Worm (Caenorhabditis elegans) whole organism, young adult: ENCODE results near the gene tdpo-1.

Experiments used
- F22D6.2 ChIP-seq: sonication (generic microtip); optimal IDR thresholded peaks from 2 replicates; lab custom pipeline; 2016; ENCODE audit warnings: mild to moderate bottlenecking, missing genetic modification characterization, missing compliant biosample characterization
- F33H1.4 ChIP-seq: fragments of 200-800 bp; sonication (Bioruptor generic); IDR thresholded peaks from 2 replicates; pipeline ENCODE4 v1.3.6; 2022; ENCODE audit warnings: missing genetic modification reagents, missing genetic modification characterization, missing compliant biosample characterization
- T07F8.4 ChIP-seq: sonication (generic microtip); optimal IDR thresholded peaks from 2 replicates; lab custom pipeline; 2016; ENCODE audit warnings: mild to moderate bottlenecking, missing genetic modification characterization, moderate library complexity, missing compliant biosample characterization
- Y95B8A.8 ChIP-seq: fragments of 200-800 bp; sonication (Bioruptor generic); IDR thresholded peaks from 2 replicates; pipeline ENCODE4 v1.3.6; 2022; ENCODE audit warnings: missing genetic modification reagents, missing genetic modification characterization, missing compliant biosample characterization
- cebp-2 ChIP-seq: fragments of 200-800 bp; sonication (Bioruptor generic); IDR thresholded peaks from 2 replicates; pipeline ENCODE4 v1.3.6; 2022; ENCODE audit warnings: missing genetic modification characterization, missing compliant biosample characterization
- ceh-40 ChIP-seq: fragments of 200-800 bp; sonication (Bioruptor generic); IDR thresholded peaks from 2 replicates; pipeline ENCODE4 v1.3.6; 2022; ENCODE audit warnings: missing genetic modification characterization, missing compliant biosample characterization
- egl-18 ChIP-seq: fragments of 200-800 bp; sonication (Bioruptor generic); IDR thresholded peaks from 2 replicates; pipeline ENCODE4 v1.3.6; 2022; ENCODE audit warnings: missing genetic modification reagents, missing genetic modification characterization, missing compliant biosample characterization
- ets-4 ChIP-seq: fragments of 200-800 bp; sonication (Bioruptor generic); optimal IDR thresholded peaks from 2 replicates; lab custom pipeline; 2018; ENCODE audit warnings: mild to moderate bottlenecking, missing genetic modification characterization, missing compliant biosample characterization
- fkh-3 ChIP-seq: sonication (generic microtip); optimal IDR thresholded peaks from 2 replicates; lab custom pipeline; 2016; ENCODE audit warnings: mild to moderate bottlenecking, missing genetic modification characterization, missing compliant biosample characterization
- him-1 ChIP-seq: sonication (generic microtip); optimal IDR thresholded peaks from 2 replicates; lab custom pipeline; 2016; ENCODE audit warnings: missing genotype, missing genetic modification reagents, missing genetic modification characterization, missing compliant biosample characterization
- lag-1 ChIP-seq: fragments of 200-800 bp; sonication (Bioruptor generic); IDR thresholded peaks from 2 replicates; pipeline ENCODE4 v1.3.6; 2022; ENCODE audit warnings: missing genetic modification reagents, missing genetic modification characterization, missing compliant biosample characterization
- mxl-1 ChIP-seq: sonication (generic microtip); optimal IDR thresholded peaks from 2 replicates; lab custom pipeline; 2016; ENCODE audit warnings: missing genetic modification characterization, missing compliant biosample characterization
- snpc-3.4 ChIP-seq: sonication (generic microtip); optimal IDR thresholded peaks from 2 replicates; lab custom pipeline; 2017; ENCODE audit warnings: missing genetic modification characterization, mild to moderate bottlenecking, missing compliant biosample characterization, antibody characterized with exemption, moderate library complexity, missing genotype, missing genetic modification reagents
- ztf-6 ChIP-seq: fragments of 200-800 bp; sonication (Bioruptor generic); IDR thresholded peaks from 2 replicates; pipeline ENCODE4 v1.3.6; 2022; ENCODE audit warnings: missing genetic modification reagents, missing genetic modification characterization, missing compliant biosample characterization

- TF ChIP-seq him-1 (tag; lab: Kevin White, UChicago), result no peak
- no peak for TF ChIP-seq Y95B8A.8
- no peak for TF ChIP-seq F22D6.2 (tag; lab: Kevin White, UChicago)
- no peak for TF ChIP-seq ceh-40 (GFP tag; lab: Robert Waterston, UW)
- no peak for TF ChIP-seq lag-1 (GFP tag; lab: Robert Waterston, UW)
- no peak for TF ChIP-seq cebp-2 (GFP tag; lab: Robert Waterston, UW)
- TF ChIP-seq ets-4, result no peak
- no peak for TF ChIP-seq T07F8.4 (tag; lab: Kevin White, UChicago)
- no peak for TF ChIP-seq mxl-1
- no peak for TF ChIP-seq snpc-3.4 (tag; lab: Kevin White, UChicago)
- no peak for TF ChIP-seq egl-18 (GFP tag; lab: Robert Waterston, UW)
- no peak for TF ChIP-seq ztf-6 (GFP tag; lab: Robert Waterston, UW)
- no peak for TF ChIP-seq F33H1.4 (GFP tag; lab: Robert Waterston, UW)
- TF ChIP-seq fkh-3 (tag; lab: Kevin White, UChicago), result no peak
Observed at ce11 chrIV:1992789-1993188, 33.1 kb downstream of the tdpo-1 start, which contains the start of gene xpc-1.
